Fruit fly (Drosophila melanogaster) Kc167 (cell line): Measurements from ENCODE around the gene Synd.

Source experiments
- Myc ChIP-seq: fragments of >200 bp; optimal IDR thresholded peaks from 2 replicates; lab custom pipeline; 2017; ENCODE audit warnings: missing external identifiers
- Sin3A ChIP-seq: fragments of >200 bp; optimal IDR thresholded peaks from 2 replicates; lab custom pipeline; 2018; ENCODE audit warnings: missing external identifiers
- h ChIP-seq: fragments of >200 bp; optimal IDR thresholded peaks from 3 replicates; lab custom pipeline; 2018; ENCODE audit warnings: missing external identifiers
- insv ChIP-seq: fragments of >200 bp; optimal IDR thresholded peaks from 3 replicates; lab custom pipeline; 2018; ENCODE audit warnings: missing external identifiers
- psq ChIP-seq: fragments of >200 bp; optimal IDR thresholded peaks from 2 replicates; lab custom pipeline; 2017; ENCODE audit warnings: missing external identifiers
- ttk ChIP-seq: sonication (Bioruptor generic); optimal IDR thresholded peaks from 2 replicates; lab custom pipeline; 2017; ENCODE audit warnings: missing external identifiers

Gene Synd

dm6 chr3R:20873638-20874037 is 41.0 kb downstream of the Synd start, which contains the start of gene TotB:
Gene TotB, plus strand, starts transcription at chr3R:20873938.
- TF ChIP-seq psq, result no peak
- TF ChIP-seq insv (lab: Kevin White, UChicago), result no peak
- no peak for TF ChIP-seq ttk (lab: Kevin White, UChicago)
- TF ChIP-seq Sin3A (lab: Kevin White, UChicago), result no peak

dm6 chr3R:20876680-20877079 is 44.1 kb downstream of the Synd start:
- no peak for TF ChIP-seq insv (lab: Kevin White, UChicago)
- TF ChIP-seq ttk (lab: Kevin White, UChicago), result no peak
- no peak for TF ChIP-seq Myc (lab: Kevin White, UChicago)
- no peak for TF ChIP-seq Sin3A (lab: Kevin White, UChicago)
- no peak for TF ChIP-seq psq
- no peak for TF ChIP-seq h (lab: Kevin White, UChicago)

- no peak for TF ChIP-seq Myc (lab: Kevin White, UChicago)
- TF ChIP-seq Sin3A (lab: Kevin White, UChicago), result no peak
- no peak for TF ChIP-seq insv (lab: Kevin White, UChicago)
Observed at dm6 chr3R:20877436-20877835, 44.8 kb downstream of the Synd start, which contains the start of gene TotZ. Gene TotZ, plus strand, starts transcription at chr3R:20877736.
